Worm (Caenorhabditis elegans) whole organism, late embryonic: ENCODE data around the gene R10E9.4.

ENCODE experiments used
- F13H6.1 ChIP-seq: sonication (generic microtip); optimal IDR thresholded peaks from 2 replicates; lab custom pipeline; 2016; ENCODE audit warnings: missing genetic modification characterization, missing compliant biosample characterization
- ref-2 ChIP-seq: sonication (generic microtip); optimal IDR thresholded peaks from 2 replicates; lab custom pipeline; 2016; ENCODE audit warnings: missing genetic modification characterization, missing compliant biosample characterization

DNA sequence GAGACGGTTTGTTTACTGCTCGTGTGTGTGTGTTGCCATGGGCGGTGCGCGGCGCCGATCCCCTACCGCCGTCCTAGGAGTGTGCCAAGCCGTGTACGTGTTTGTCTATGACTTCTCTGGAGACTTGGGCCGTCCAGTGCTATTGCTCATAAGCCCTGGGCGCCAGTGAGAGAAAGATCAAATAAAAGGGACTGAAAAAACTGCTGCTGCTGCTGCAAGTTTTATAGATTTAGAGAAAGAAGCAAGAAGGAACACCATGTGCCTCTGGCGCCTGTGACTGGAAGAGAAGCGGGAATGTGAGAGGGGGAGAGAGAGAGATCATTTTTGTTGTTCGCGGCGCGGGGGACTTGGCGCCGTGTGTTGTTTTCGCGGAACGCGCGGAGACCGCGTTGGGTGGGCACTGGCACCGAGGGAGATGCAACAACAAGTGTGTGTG, 11.5 kb upstream of the R10E9.4 start:
- TF ChIP-seq ref-2 (tag; lab: Kevin White, UChicago) (no peak), F13H6.1 (tag; lab: Kevin White, UChicago) (no peak)
